Worm (Caenorhabditis elegans) whole organism, L2 larva: Measurements from ENCODE around the gene F56D2.5.

Experiments used
- C34F6.9 ChIP-seq: fragments of 150-350 bp; optimal IDR thresholded peaks from 2 replicates; lab custom pipeline; 2014; ENCODE audit warnings: missing biosample characterization, missing genetic modification characterization
- F13H6.1 ChIP-seq: sonication (generic microtip); optimal IDR thresholded peaks from 2 replicates; lab custom pipeline; 2016; ENCODE audit warnings: missing genetic modification characterization, missing compliant biosample characterization
- R02D3.7 ChIP-seq: fragments of 150-350 bp; optimal IDR thresholded peaks from 2 replicates; lab custom pipeline; 2014; ENCODE audit warnings: missing biosample characterization, missing genetic modification characterization
- Y55F3AM.14 ChIP-seq: fragments of 200-800 bp; sonication (Bioruptor generic); optimal IDR thresholded peaks from 2 replicates; lab custom pipeline; 2018; ENCODE audit warnings: mild to moderate bottlenecking, missing genetic modification characterization, missing compliant biosample characterization
- ZK546.5 ChIP-seq: sonication (generic microtip); optimal IDR thresholded peaks from 2 replicates; lab custom pipeline; 2017; ENCODE audit warnings: missing biosample characterization, missing genetic modification characterization
- alr-1 ChIP-seq: fragments of 150-350 bp; optimal IDR thresholded peaks from 2 replicates; lab custom pipeline; 2014; ENCODE audit warnings: missing biosample characterization, missing genetic modification characterization
- ama-1 ChIP-seq: fragments of 150-350 bp; optimal IDR thresholded peaks from 2 replicates; lab custom pipeline; 2018; ENCODE audit warnings: inconsistent platforms
- blmp-1 ChIP-seq: sonication (generic microtip); optimal IDR thresholded peaks from 2 replicates; lab custom pipeline; 2017; ENCODE audit warnings: missing genetic modification characterization, mild to moderate bottlenecking, missing compliant biosample characterization, antibody characterized with exemption, moderate library complexity; ENCODE audit not compliant: insufficient read depth
- ceh-16 ChIP-seq: fragments of 150-350 bp; optimal IDR thresholded peaks from 2 replicates; lab custom pipeline; 2014; ENCODE audit warnings: missing biosample characterization, missing genetic modification characterization
- ceh-82 ChIP-seq: fragments of 150-350 bp; optimal IDR thresholded peaks from 2 replicates; lab custom pipeline; 2014; ENCODE audit warnings: missing biosample characterization, missing genetic modification characterization
- crh-2 ChIP-seq: sonication (generic microtip); optimal IDR thresholded peaks from 2 replicates; lab custom pipeline; 2017; ENCODE audit warnings: missing biosample characterization, missing genetic modification characterization
- dmd-4 ChIP-seq: sonication (generic microtip); optimal IDR thresholded peaks from 2 replicates; lab custom pipeline; 2017; ENCODE audit warnings: missing biosample characterization, missing genetic modification characterization
- egl-27 ChIP-seq: sonication (generic microtip); optimal IDR thresholded peaks from 3 replicates; lab custom pipeline; 2017; ENCODE audit warnings: missing biosample characterization, missing genetic modification reagents, missing genetic modification characterization
- elt-1 ChIP-seq: fragments of 150-350 bp; optimal IDR thresholded peaks from 2 replicates; lab custom pipeline; 2014; ENCODE audit warnings: missing biosample characterization, missing genetic modification characterization
- elt-3 ChIP-seq: sonication (generic microtip); optimal IDR thresholded peaks from 2 replicates; lab custom pipeline; 2017; ENCODE audit warnings: missing biosample characterization, missing genetic modification characterization
- fos-1 ChIP-seq: fragments of 150-350 bp; optimal IDR thresholded peaks from 2 replicates; lab custom pipeline; 2014; ENCODE audit warnings: missing biosample characterization, missing genetic modification characterization
- gmeb-1 ChIP-seq: fragments of 150-350 bp; optimal IDR thresholded peaks from 2 replicates; lab custom pipeline; 2014; ENCODE audit warnings: missing biosample characterization, missing genetic modification characterization
- lin-11 ChIP-seq: fragments of 150-350 bp; sonication (generic microtip); optimal IDR thresholded peaks from 2 replicates; lab custom pipeline; 2014; ENCODE audit warnings: missing biosample characterization, missing genetic modification characterization, inconsistent platforms, mixed read lengths
- lin-13 ChIP-seq: fragments of 150-350 bp; optimal IDR thresholded peaks from 2 replicates; lab custom pipeline; 2014; ENCODE audit warnings: missing biosample characterization, missing genetic modification reagents, missing genetic modification characterization
- lin-39 ChIP-seq: fragments of 150-350 bp; optimal IDR thresholded peaks from 2 replicates; lab custom pipeline; 2014; ENCODE audit warnings: missing biosample characterization, missing genetic modification reagents, missing genetic modification characterization
- lsy-2 ChIP-seq, 2 experiments: fragments of 150-350 bp in 1 of 2; sonication (generic microtip) in 1 of 2; optimal IDR thresholded peaks; 2 replicates each; lab custom pipeline; 2014 to 2017; ENCODE audit warnings: missing biosample characterization in 2 of 2, missing genetic modification characterization in 2 of 2
- mab-5 ChIP-seq: fragments of 150-350 bp; optimal IDR thresholded peaks from 2 replicates; lab custom pipeline; 2014; ENCODE audit warnings: missing biosample characterization, missing genetic modification characterization
- mdl-1 ChIP-seq, 2 experiments: fragments of 150-350 bp in 1 of 2; sonication (generic microtip) in 1 of 2; optimal IDR thresholded peaks; 2 replicates each; lab custom pipeline; 2017; ENCODE audit warnings: missing biosample characterization in 2 of 2, missing genetic modification characterization in 2 of 2
- nhr-11 ChIP-seq: fragments of 150-350 bp; optimal IDR thresholded peaks from 2 replicates; lab custom pipeline; 2014; ENCODE audit warnings: missing biosample characterization, missing genetic modification characterization
- nhr-12 ChIP-seq: fragments of 150-350 bp; optimal IDR thresholded peaks from 2 replicates; lab custom pipeline; 2014; ENCODE audit warnings: missing biosample characterization, missing genetic modification characterization
- nhr-129 ChIP-seq: fragments of 150-350 bp; optimal IDR thresholded peaks from 2 replicates; lab custom pipeline; 2014; ENCODE audit warnings: missing biosample characterization, missing genetic modification characterization
- nhr-21 ChIP-seq: fragments of 150-350 bp; optimal IDR thresholded peaks from 2 replicates; lab custom pipeline; 2014; ENCODE audit warnings: missing biosample characterization, missing genetic modification characterization
- nhr-23 ChIP-seq: fragments of 150-350 bp; optimal IDR thresholded peaks from 2 replicates; lab custom pipeline; 2014; ENCODE audit warnings: missing biosample characterization, missing genetic modification reagents, missing genetic modification characterization
- nhr-237 ChIP-seq: fragments of 150-350 bp; optimal IDR thresholded peaks from 2 replicates; lab custom pipeline; 2014; ENCODE audit warnings: missing biosample characterization, missing genetic modification characterization
- nhr-25 ChIP-seq: fragments of 150-350 bp; sonication (generic microtip); optimal IDR thresholded peaks from 3 replicates; lab custom pipeline; 2014; ENCODE audit warnings: missing biosample characterization, missing genetic modification characterization
- nhr-77 ChIP-seq: fragments of 150-350 bp; optimal IDR thresholded peaks from 2 replicates; lab custom pipeline; 2014; ENCODE audit warnings: missing biosample characterization, missing genetic modification characterization
- peb-1 ChIP-seq: fragments of 150-350 bp; optimal IDR thresholded peaks from 2 replicates; lab custom pipeline; 2014; ENCODE audit warnings: missing biosample characterization, missing genetic modification characterization
- sem-4 ChIP-seq: fragments of 150-350 bp; optimal IDR thresholded peaks from 2 replicates; lab custom pipeline; 2014; ENCODE audit warnings: missing biosample characterization, missing genetic modification reagents, missing genetic modification characterization
- skn-1 ChIP-seq: sonication (generic microtip); optimal IDR thresholded peaks from 2 replicates; lab custom pipeline; 2017; ENCODE audit warnings: missing biosample characterization, missing genetic modification characterization
- sma-3 ChIP-seq: sonication (generic microtip); optimal IDR thresholded peaks from 2 replicates; lab custom pipeline; 2016; ENCODE audit warnings: missing genetic modification reagents, missing genetic modification characterization, missing compliant biosample characterization
- sma-9 ChIP-seq, 2 experiments: fragments of 150-350 bp in 1 of 2; sonication (generic microtip) in 1 of 2; optimal IDR thresholded peaks; 2 replicates each; lab custom pipeline; 2014 to 2016; ENCODE audit warnings: missing genetic modification characterization in 2 of 2, mild to moderate bottlenecking in 1 of 2, missing biosample characterization in 1 of 2, missing compliant biosample characterization in 1 of 2, missing genetic modification reagents in 1 of 2, moderate library complexity in 1 of 2
- snpc-4 ChIP-seq: fragments of 150-350 bp; optimal IDR thresholded peaks from 2 replicates; lab custom pipeline; 2014; ENCODE audit warnings: missing biosample characterization, missing genetic modification characterization
- unc-55 ChIP-seq: fragments of 150-350 bp; sonication (generic microtip); optimal IDR thresholded peaks from 3 replicates; lab custom pipeline; 2014; ENCODE audit warnings: missing biosample characterization, missing genetic modification reagents, missing genetic modification characterization
- unc-62 ChIP-seq: fragments of 150-350 bp; optimal IDR thresholded peaks from 2 replicates; lab custom pipeline; 2014; ENCODE audit warnings: missing biosample characterization, missing genetic modification reagents, missing genetic modification characterization
- ztf-1 ChIP-seq: fragments of 200-800 bp; sonication (Bioruptor generic); conservative IDR thresholded peaks from 2 replicates; pipeline ENCODE4 v1.3.6; 2022; ENCODE audit warnings: missing genetic modification characterization, missing compliant biosample characterization
- ztf-11 ChIP-seq: sonication (generic microtip); optimal IDR thresholded peaks from 2 replicates; lab custom pipeline; 2017; ENCODE audit warnings: missing biosample characterization, missing genetic modification characterization
- ztf-4 ChIP-seq: fragments of 150-350 bp; optimal IDR thresholded peaks from 2 replicates; lab custom pipeline; 2014; ENCODE audit warnings: missing biosample characterization, missing genetic modification characterization

Gene F56D2.5

ce11 chrIII:5553098-5553497, 28.1 kb downstream of the F56D2.5 start:
- TF ChIP-seq fos-1 (tag; lab: Kevin White, UChicago) (no peak), ama-1 (lab: Kevin White, UChicago) (peak; percentile 46), C34F6.9 (peak; percentile 16), mab-5 (tag; lab: Kevin White, UChicago) (no peak), ztf-4 (tag; lab: Kevin White, UChicago) (no peak), blmp-1 (tag; lab: Kevin White, UChicago) (no peak), alr-1 (no peak), dmd-4 (tag; lab: Kevin White, UChicago) (no peak), nhr-25 (peak; percentile 62), crh-2 (peak; percentile 36)

- peak; percentile 40 for TF ChIP-seq elt-1 (tag; lab: Kevin White, UChicago)
- TF ChIP-seq unc-62: no peak
- TF ChIP-seq skn-1 (tag; lab: Kevin White, UChicago): no peak
- no peak for TF ChIP-seq snpc-4 (tag; lab: Kevin White, UChicago)
- TF ChIP-seq nhr-25: peak; percentile 79
- peak; percentile 65 to 68 for TF ChIP-seq mdl-1 (tag; optimal IDR thresholded peaks at IDR 0.05; lab: Kevin White, UChicago)
- no peak for TF ChIP-seq ceh-16
- no peak for TF ChIP-seq unc-55 (GFP tag; lab: Kevin White, UChicago)
- TF ChIP-seq nhr-21 (tag; lab: Kevin White, UChicago): peak; percentile 74
- TF ChIP-seq alr-1: no peak
- TF ChIP-seq elt-3 (tag; lab: Kevin White, UChicago): no peak
- peak; percentile 75 for TF ChIP-seq F13H6.1 (tag; lab: Kevin White, UChicago)
- TF ChIP-seq lin-39 (tag; lab: Kevin White, UChicago): no peak
- TF ChIP-seq ztf-1 (GFP tag; lab: Robert Waterston, UW): no peak
- TF ChIP-seq sem-4: no peak
- peak; percentile 51 for TF ChIP-seq fos-1 (tag; lab: Kevin White, UChicago)
- TF ChIP-seq lin-11 (tag; lab: Kevin White, UChicago): no peak
- TF ChIP-seq sma-9 (GFP tag; optimal IDR thresholded peaks at IDR 0.05; lab: Kevin White, UChicago): peak; percentile 95
- TF ChIP-seq sma-9 (tag; optimal IDR thresholded peaks at IDR 0.05; lab: Kevin White, UChicago): peak; percentile 36
- peak; percentile 48 for TF ChIP-seq blmp-1 (tag; lab: Kevin White, UChicago)
- TF ChIP-seq ztf-11 (tag; lab: Kevin White, UChicago): no peak
- no peak for TF ChIP-seq nhr-23 (tag; lab: Kevin White, UChicago)
- no peak for TF ChIP-seq Y55F3AM.14 (GFP tag; lab: Kevin White, UChicago)
- TF ChIP-seq ama-1 (lab: Kevin White, UChicago): peak; percentile 15
- TF ChIP-seq lsy-2 (tag; optimal IDR thresholded peaks at IDR 0.05; lab: Kevin White, UChicago): peak in 1 of 2 experiments; percentile 74
- no peak for TF ChIP-seq nhr-11 (tag; lab: Kevin White, UChicago)
- no peak for TF ChIP-seq dmd-4 (tag; lab: Kevin White, UChicago)
- TF ChIP-seq nhr-77 (tag; lab: Kevin White, UChicago): no peak
- TF ChIP-seq nhr-129 (tag; lab: Kevin White, UChicago): peak; percentile 91
- no peak for TF ChIP-seq lin-13
- peak; percentile 46 for TF ChIP-seq ztf-4 (tag; lab: Kevin White, UChicago)
- TF ChIP-seq ZK546.5 (tag; lab: Kevin White, UChicago): no peak
- TF ChIP-seq C34F6.9: peak; percentile 65
- peak; percentile 82 for TF ChIP-seq sma-3 (GFP tag; lab: Kevin White, UChicago)
- TF ChIP-seq R02D3.7 (tag; lab: Kevin White, UChicago): no peak
- peak; percentile 78 for TF ChIP-seq crh-2
- peak; percentile 60 for TF ChIP-seq gmeb-1
- TF ChIP-seq nhr-12 (tag; lab: Kevin White, UChicago): no peak
- TF ChIP-seq mab-5 (tag; lab: Kevin White, UChicago): no peak
- TF ChIP-seq peb-1 (tag; lab: Kevin White, UChicago): no peak
- TF ChIP-seq nhr-237 (tag; lab: Kevin White, UChicago): no peak
- no peak for TF ChIP-seq ceh-82 (tag; lab: Kevin White, UChicago)
- TF ChIP-seq egl-27 (tag; lab: Kevin White, UChicago): no peak
- TF ChIP-seq, all 48 proteins: peak for 16
Observed at ce11 chrIII:5552072-5552667, 29.0 kb downstream of the F56D2.5 start, which contains the start of gene F09F7.6. Gene F09F7.6, minus strand, starts transcription at chrIII:5552135.
